Fruit fly (Drosophila melanogaster) whole organism, prepupa: ENCODE results near the gene morgue.

Experiments used
- CG11294 ChIP-seq: fragments of 200-800 bp; sonication (Bioruptor generic); IDR thresholded peaks from 2 replicates; pipeline ENCODE4 v1.3.6; 2022; ENCODE audit warnings: missing biosample characterization, missing genetic modification characterization
- CG11902 ChIP-seq: fragments of 200-800 bp; sonication (Bioruptor generic); optimal IDR thresholded peaks from 3 replicates; lab custom pipeline; 2016; ENCODE audit warnings: missing biosample characterization, missing genetic modification characterization
- CG15336 ChIP-seq: fragments of 200-800 bp; sonication (Bioruptor generic); IDR thresholded peaks from 2 replicates; pipeline ENCODE4 v1.3.6; 2022; ENCODE audit warnings: missing biosample characterization, missing genetic modification characterization
- CG1621 ChIP-seq: fragments of 200-800 bp; sonication (Bioruptor generic); optimal IDR thresholded peaks from 3 replicates; lab custom pipeline; 2018; ENCODE audit warnings: missing biosample characterization, mild to moderate bottlenecking, missing genetic modification characterization
- CG16779 ChIP-seq: fragments of 200-800 bp; sonication (Bioruptor generic); optimal IDR thresholded peaks from 3 replicates; lab custom pipeline; 2017; ENCODE audit warnings: missing biosample characterization, mild to moderate bottlenecking, missing genetic modification characterization
- CG3032 ChIP-seq: fragments of 200-800 bp; optimal IDR thresholded peaks from 2 replicates; lab custom pipeline; 2019; ENCODE audit warnings: missing biosample characterization, mild to moderate bottlenecking, missing genetic modification characterization, moderate library complexity
- CG31627 ChIP-seq: fragments of 200-800 bp; sonication (Bioruptor generic); optimal IDR thresholded peaks from 3 replicates; lab custom pipeline; 2016; ENCODE audit warnings: missing biosample characterization, missing genetic modification characterization
- CG32006 ChIP-seq: fragments of 200-800 bp; sonication (Bioruptor generic); optimal IDR thresholded peaks from 3 replicates; lab custom pipeline; 2017; ENCODE audit warnings: missing biosample characterization, mild to moderate bottlenecking, missing genetic modification characterization
- CG34406 ChIP-seq: fragments of 200-800 bp; sonication (Bioruptor generic); optimal IDR thresholded peaks from 3 replicates; lab custom pipeline; 2016; ENCODE audit warnings: missing biosample characterization, missing genetic modification characterization
- CG3919 ChIP-seq: fragments of 200-800 bp; sonication (Bioruptor generic); optimal IDR thresholded peaks from 3 replicates; lab custom pipeline; 2016; ENCODE audit warnings: missing biosample characterization, missing genetic modification characterization
- CG4318 ChIP-seq: fragments of 200-800 bp; sonication (Bioruptor generic); optimal IDR thresholded peaks from 3 replicates; lab custom pipeline; 2017; ENCODE audit warnings: missing biosample characterization, mild to moderate bottlenecking, missing genetic modification characterization
- CG6792 ChIP-seq: fragments of 200-800 bp; sonication (Bioruptor generic); optimal IDR thresholded peaks from 3 replicates; lab custom pipeline; 2016; ENCODE audit warnings: missing biosample characterization, missing genetic modification characterization
- CG6808 ChIP-seq: fragments of 200-800 bp; sonication (Bioruptor generic); optimal IDR thresholded peaks from 3 replicates; lab custom pipeline; 2017; ENCODE audit warnings: missing biosample characterization, missing genetic modification characterization, mild to moderate bottlenecking, moderate library complexity, missing genetic modification reagents
- CG8319 ChIP-seq: fragments of 200-800 bp; sonication (Bioruptor generic); optimal IDR thresholded peaks from 3 replicates; lab custom pipeline; 2016; ENCODE audit warnings: missing biosample characterization, missing genetic modification characterization
- CG8632 ChIP-seq: fragments of 200-800 bp; sonication (Bioruptor generic); optimal IDR thresholded peaks from 3 replicates; lab custom pipeline; 2016; ENCODE audit warnings: missing biosample characterization, missing genetic modification characterization
- CG9139 ChIP-seq: fragments of 200-800 bp; sonication (Bioruptor generic); optimal IDR thresholded peaks from 3 replicates; lab custom pipeline; 2017; ENCODE audit warnings: missing biosample characterization, mild to moderate bottlenecking, missing genetic modification characterization
- Eip78C ChIP-seq: fragments of 200-800 bp; sonication (Bioruptor generic); peaks from one replicate; lab custom pipeline; 2016; ENCODE audit warnings: missing biosample characterization, missing genetic modification characterization
- Eip93F ChIP-seq: fragments of 200-800 bp; sonication (Bioruptor generic); optimal IDR thresholded peaks from 2 replicates; lab custom pipeline; 2016; ENCODE audit warnings: missing biosample characterization, mild to moderate bottlenecking, missing genetic modification characterization
- Gug ChIP-seq: fragments of 200-800 bp; sonication (Bioruptor generic); IDR thresholded peaks from 2 replicates; pipeline ENCODE4 v1.3.6; 2022; ENCODE audit warnings: missing biosample characterization, missing genetic modification characterization
- Hr39 ChIP-seq: fragments of 200-800 bp; sonication (Bioruptor generic); optimal IDR thresholded peaks from 2 replicates; lab custom pipeline; 2016; ENCODE audit warnings: missing biosample characterization, missing genetic modification characterization
- Hr4 ChIP-seq: fragments of 200-800 bp; sonication (Bioruptor generic); optimal IDR thresholded peaks from 3 replicates; lab custom pipeline; 2016; ENCODE audit warnings: missing biosample characterization, missing genetic modification characterization
- Lpt ChIP-seq: fragments of 200-800 bp; sonication (Bioruptor generic); optimal IDR thresholded peaks from 3 replicates; lab custom pipeline; 2016; ENCODE audit warnings: missing biosample characterization, missing genetic modification characterization
- Sox14 ChIP-seq: fragments of 200-800 bp; sonication (Bioruptor generic); optimal IDR thresholded peaks from 3 replicates; lab custom pipeline; 2016; ENCODE audit warnings: missing biosample characterization, missing genetic modification characterization
- Sox15 ChIP-seq: fragments of 200-800 bp; sonication (Bioruptor generic); optimal IDR thresholded peaks from 3 replicates; lab custom pipeline; 2016; ENCODE audit warnings: missing biosample characterization, missing genetic modification characterization
- achi ChIP-seq: fragments of 200-800 bp; sonication (Bioruptor generic); optimal IDR thresholded peaks from 3 replicates; lab custom pipeline; 2016; ENCODE audit warnings: missing biosample characterization, missing genetic modification characterization
- dac ChIP-seq: fragments of 200-800 bp; sonication (Bioruptor generic); optimal IDR thresholded peaks from 2 replicates; lab custom pipeline; 2017; ENCODE audit warnings: missing biosample characterization, mild to moderate bottlenecking, missing genetic modification characterization
- dsx ChIP-seq: fragments of 200-800 bp; optimal IDR thresholded peaks from 3 replicates; lab custom pipeline; 2019; ENCODE audit warnings: missing biosample characterization, mild to moderate bottlenecking, missing genetic modification characterization, moderate library complexity; ENCODE audit not compliant: poor library complexity, severe bottlenecking
- eg ChIP-seq: fragments of 200-800 bp; sonication (Bioruptor generic); IDR thresholded peaks from 3 replicates; pipeline ENCODE4 v1.3.6; 2022; ENCODE audit warnings: missing biosample characterization, missing genetic modification characterization
- esn ChIP-seq: fragments of 200-800 bp; sonication (Bioruptor generic); optimal IDR thresholded peaks from 2 replicates; lab custom pipeline; 2016; ENCODE audit warnings: missing biosample characterization, mild to moderate bottlenecking, missing genetic modification characterization, moderate library complexity
- fd59A ChIP-seq: fragments of 200-800 bp; sonication (Bioruptor generic); optimal IDR thresholded peaks from 2 replicates; lab custom pipeline; 2017; ENCODE audit warnings: missing biosample characterization, mild to moderate bottlenecking, missing genetic modification characterization, missing genetic modification reagents
- fkh ChIP-seq: fragments of 200-800 bp; sonication (Bioruptor generic); optimal IDR thresholded peaks from 3 replicates; lab custom pipeline; 2017; ENCODE audit warnings: missing biosample characterization, mild to moderate bottlenecking, missing genetic modification characterization, moderate library complexity
- lz ChIP-seq: fragments of 200-800 bp; sonication (Bioruptor generic); optimal IDR thresholded peaks from 3 replicates; lab custom pipeline; 2016; ENCODE audit warnings: missing biosample characterization, missing genetic modification characterization
- pdm3 ChIP-seq: fragments of 200-800 bp; sonication (Bioruptor generic); optimal IDR thresholded peaks from 3 replicates; lab custom pipeline; 2016; ENCODE audit warnings: missing biosample characterization, missing genetic modification characterization
- salr ChIP-seq, 2 experiments: fragments of 200-800 bp; sonication (Bioruptor generic); optimal IDR thresholded peaks; 3 replicates each; lab custom pipeline; 2016 to 2018; ENCODE audit warnings: missing biosample characterization in 2 of 2, missing genetic modification characterization in 2 of 2, mild to moderate bottlenecking in 1 of 2
- spab ChIP-seq: fragments of 200-800 bp; sonication (Bioruptor generic); optimal IDR thresholded peaks from 2 replicates; lab custom pipeline; 2017; ENCODE audit warnings: missing biosample characterization, mild to moderate bottlenecking, missing genetic modification characterization, missing genetic modification reagents
- ss ChIP-seq, 2 experiments: fragments of 200-800 bp; sonication (Bioruptor generic); optimal IDR thresholded peaks; 2 replicates in 1 of 2; 3 replicates in 1 of 2; lab custom pipeline; 2017 to 2018; ENCODE audit warnings: mild to moderate bottlenecking in 2 of 2, missing biosample characterization in 2 of 2, missing genetic modification characterization in 2 of 2, moderate library complexity in 1 of 2
- svp ChIP-seq: fragments of 200-800 bp; sonication (Bioruptor generic); peaks from one replicate; lab custom pipeline; 2016; ENCODE audit warnings: missing biosample characterization, missing genetic modification characterization
- topi ChIP-seq: fragments of 200-800 bp; sonication (Bioruptor generic); optimal IDR thresholded peaks from 3 replicates; lab custom pipeline; 2016; ENCODE audit warnings: missing biosample characterization, missing genetic modification characterization
- vri ChIP-seq: fragments of 200-800 bp; sonication (Bioruptor generic); optimal IDR thresholded peaks from 3 replicates; lab custom pipeline; 2016; ENCODE audit warnings: missing biosample characterization, mild to moderate bottlenecking, missing genetic modification characterization

morgue gene

dm6 chr2L:4456539-4456994 lies 12.1 kb upstream of the morgue start, which contains the start of gene Gs1l (continued):
- no peak for TF ChIP-seq pdm3 (GFP tag; lab: Kevin White, UChicago)
- TF ChIP-seq Gug (GFP tag; lab: Robert Waterston, UW) = no peak
- peak; percentile 35 for TF ChIP-seq CG1621 (tag; lab: Kevin White, UChicago)
- 0 out of 2 replicates have a peak, but pooled peaks have one; percentile 10 for TF ChIP-seq CG15336
- TF ChIP-seq CG8632 (GFP tag; lab: Kevin White, UChicago) = no peak
- no peak for TF ChIP-seq achi (GFP tag; lab: Kevin White, UChicago)
- TF ChIP-seq lz (GFP tag; lab: Kevin White, UChicago) = no peak
- no peak for TF ChIP-seq spab (GFP tag; lab: Kevin White, UChicago)
- no peak for TF ChIP-seq CG11902 (GFP tag; lab: Kevin White, UChicago)
- TF ChIP-seq CG3032 = peak; percentile 6
- peak; percentile 16 to 37 for TF ChIP-seq ss (GFP tag; optimal IDR thresholded peaks at IDR 0.05; lab: Kevin White, UChicago)
- TF ChIP-seq dac (GFP tag; lab: Kevin White, UChicago) = no peak
- peak; percentile 89 for TF ChIP-seq svp (GFP tag; lab: Kevin White, UChicago)
- peak; percentile 28 for TF ChIP-seq Sox14 (GFP tag; lab: Kevin White, UChicago)
- no peak for TF ChIP-seq CG4318 (GFP tag; lab: Kevin White, UChicago)
- TF ChIP-seq topi (GFP tag; lab: Kevin White, UChicago) = peak; percentile 24
- no peak for TF ChIP-seq CG6792 (GFP tag; lab: Kevin White, UChicago)
- TF ChIP-seq eg = peak; percentile 53; the same call in 1 of the 3 replicates
- peak; percentile 71 for TF ChIP-seq Eip78C
- TF ChIP-seq Sox15 (GFP tag; lab: Kevin White, UChicago) = no peak
- no peak for TF ChIP-seq Hr4 (GFP tag; lab: Kevin White, UChicago)

- TF ChIP-seq Hr4 (GFP tag; lab: Kevin White, UChicago) (no peak), topi (GFP tag; lab: Kevin White, UChicago) (no peak), fd59A (GFP tag; lab: Kevin White, UChicago) (no peak), esn (GFP tag; lab: Kevin White, UChicago) (no peak), vri (GFP tag; lab: Kevin White, UChicago) (no peak), dsx (GFP tag; lab: Kevin White, UChicago) (peak; percentile 36), Eip93F (GFP tag; lab: Kevin White, UChicago) (no peak), fkh (peak; percentile 77), achi (GFP tag; lab: Kevin White, UChicago) (peak; percentile 29), svp (GFP tag; lab: Kevin White, UChicago) (peak; percentile 86), CG3919 (GFP tag; lab: Kevin White, UChicago) (no peak), CG16779 (tag; lab: Kevin White, UChicago) (no peak), CG1621 (tag; lab: Kevin White, UChicago) (peak; percentile 32), CG4318 (GFP tag; lab: Kevin White, UChicago) (no peak), CG34406 (GFP tag; lab: Kevin White, UChicago) (no peak), CG6792 (GFP tag; lab: Kevin White, UChicago) (no peak), CG31627 (GFP tag; lab: Kevin White, UChicago) (no peak), Lpt (no peak), Sox14 (GFP tag; lab: Kevin White, UChicago) (peak; percentile 27), CG6808 (GFP tag; lab: Kevin White, UChicago) (peak; percentile 13), CG11294 (GFP tag; lab: Robert Waterston, UW) (no peak), CG32006 (GFP tag; lab: Kevin White, UChicago) (no peak), CG8632 (GFP tag; lab: Kevin White, UChicago) (no peak), CG9139 (no peak), Hr39 (GFP tag; lab: Kevin White, UChicago) (no peak), CG8319 (GFP tag; lab: Kevin White, UChicago) (no peak), salr (GFP tag; optimal IDR thresholded peaks at IDR 0.05; lab: Kevin White, UChicago) (no peak)
Observed at dm6 chr2L:4454009-4454689, 9.7 kb upstream of the morgue start, which contains the start of the genes Secp43 and ND-B8. Gene Secp43, minus strand, starts transcription at chr2L:4454453. Gene ND-B8, plus strand, starts transcription at chr2L:4454626.
